Fruit fly (Drosophila melanogaster) Kc167 (cell line): Measurements from ENCODE around the gene lwr.

ENCODE experiments used
- Myc ChIP-seq: fragments of >200 bp; optimal IDR thresholded peaks from 2 replicates; lab custom pipeline; 2017; ENCODE audit warnings: missing external identifiers
- Sin3A ChIP-seq: fragments of >200 bp; optimal IDR thresholded peaks from 2 replicates; lab custom pipeline; 2018; ENCODE audit warnings: missing external identifiers
- h ChIP-seq: fragments of >200 bp; optimal IDR thresholded peaks from 3 replicates; lab custom pipeline; 2018; ENCODE audit warnings: missing external identifiers
- insv ChIP-seq: fragments of >200 bp; optimal IDR thresholded peaks from 3 replicates; lab custom pipeline; 2018; ENCODE audit warnings: missing external identifiers
- psq ChIP-seq: fragments of >200 bp; optimal IDR thresholded peaks from 2 replicates; lab custom pipeline; 2017; ENCODE audit warnings: missing external identifiers
- ttk ChIP-seq: sonication (Bioruptor generic); optimal IDR thresholded peaks from 2 replicates; lab custom pipeline; 2017; ENCODE audit warnings: missing external identifiers

dm6 chr2L:563769-564550, 21.6 kb upstream of the lwr start, which contains the start of the genes uncNacbeta and CG2794:
- TF ChIP-seq Myc, result no peak
- no peak for TF ChIP-seq h (lab: Kevin White, UChicago)
- no peak for TF ChIP-seq psq
- TF ChIP-seq ttk (lab: Kevin White, UChicago), result no peak
- no peak for TF ChIP-seq insv
- TF ChIP-seq Sin3A (lab: Kevin White, UChicago), result no peak
